Fruit fly (Drosophila melanogaster): Measurements from ENCODE around the gene sofe.

- no peak for TF ChIP-seq tj (GFP tag; optimal IDR thresholded peaks at IDR 0.05)
- no peak for TF ChIP-seq kay (GFP tag; ENCODE audit: borderline replicate concordance)
- no peak for TF ChIP-seq Hr96 (GFP tag; optimal IDR thresholded peaks at IDR 0.05)
Measured at dm6 chrX:10869045-10869444, 11.8 kb upstream of the sofe start, which contains the start of gene CG2157.

Measured in whole organism, adult.